Fruit fly (Drosophila melanogaster) whole organism, embryonic: ENCODE data around the gene RpS26.

Experiments
- Aef1 ChIP-seq: fragments of 200-800 bp; sonication (Bioruptor generic); IDR thresholded peaks from 3 replicates; pipeline ENCODE4 v1.3.6; 2022; ENCODE audit warnings: missing biosample characterization, missing genetic modification characterization
- BEAF-32 ChIP-seq: fragments of 200-800 bp; sonication (Bioruptor generic); optimal IDR thresholded peaks from 3 replicates; lab custom pipeline; 2017; ENCODE audit warnings: missing biosample characterization, missing genetic modification characterization, mild to moderate bottlenecking, moderate library complexity, missing genetic modification reagents
- CG10267 ChIP-seq: fragments of 200-800 bp; sonication (Bioruptor generic); optimal IDR thresholded peaks from 2 replicates; lab custom pipeline; 2018; ENCODE audit warnings: missing biosample characterization, mild to moderate bottlenecking, missing genetic modification characterization, moderate library complexity
- CG10979 ChIP-seq: fragments of 200-800 bp; sonication (Bioruptor generic); optimal IDR thresholded peaks from 2 replicates; lab custom pipeline; 2018; ENCODE audit warnings: missing biosample characterization, mild to moderate bottlenecking, missing genetic modification characterization, moderate library complexity
- CG11504 ChIP-seq: fragments of 200-800 bp; sonication (Bioruptor generic); optimal IDR thresholded peaks from 3 replicates; lab custom pipeline; 2019; ENCODE audit warnings: missing biosample characterization, mild to moderate bottlenecking, missing genetic modification characterization, moderate library complexity
- CG12391 ChIP-seq: fragments of 200-800 bp; sonication (Bioruptor generic); optimal IDR thresholded peaks from 3 replicates; lab custom pipeline; 2018; ENCODE audit warnings: missing biosample characterization, mild to moderate bottlenecking, missing genetic modification characterization, moderate library complexity
- CG14710 ChIP-seq: fragments of 200-800 bp; sonication (Bioruptor generic); optimal IDR thresholded peaks from 3 replicates; lab custom pipeline; 2019; ENCODE audit warnings: missing biosample characterization, mild to moderate bottlenecking, missing genetic modification characterization, moderate library complexity
- CG16815 ChIP-seq: fragments of 200-800 bp; sonication (Bioruptor generic); optimal IDR thresholded peaks from 3 replicates; lab custom pipeline; 2017; ENCODE audit warnings: missing biosample characterization, mild to moderate bottlenecking, missing genetic modification characterization
- CG17361 ChIP-seq: fragments of 200-800 bp; sonication (Bioruptor generic); IDR thresholded peaks from 3 replicates; pipeline ENCODE4 v1.3.6; 2022; ENCODE audit warnings: missing biosample characterization, missing genetic modification characterization
- CG17829 ChIP-seq: fragments of 200-800 bp; optimal IDR thresholded peaks from 2 replicates; lab custom pipeline; 2019; ENCODE audit warnings: missing biosample characterization, mild to moderate bottlenecking, missing genetic modification characterization, moderate library complexity
- CG18262 ChIP-seq: fragments of 200-800 bp; optimal IDR thresholded peaks from 3 replicates; lab custom pipeline; 2019; ENCODE audit warnings: missing biosample characterization, mild to moderate bottlenecking, missing genetic modification characterization, moderate library complexity
- CG2712 ChIP-seq: fragments of 200-800 bp; optimal IDR thresholded peaks from 3 replicates; lab custom pipeline; 2019; ENCODE audit warnings: missing biosample characterization, mild to moderate bottlenecking, missing genetic modification characterization, moderate library complexity
- CG31441 ChIP-seq: fragments of 200-800 bp; sonication (Bioruptor generic); IDR thresholded peaks from 2 replicates; pipeline ENCODE4 v1.3.6; 2022; ENCODE audit warnings: missing biosample characterization, missing genetic modification characterization
- CG6654 ChIP-seq: fragments of 200-800 bp; sonication (Bioruptor generic); optimal IDR thresholded peaks from 2 replicates; lab custom pipeline; 2017; ENCODE audit warnings: missing biosample characterization, mild to moderate bottlenecking, missing genetic modification characterization
- CG7839 ChIP-seq: fragments of 200-800 bp; sonication (Bioruptor generic); optimal IDR thresholded peaks from 3 replicates; lab custom pipeline; 2018; ENCODE audit warnings: missing biosample characterization, mild to moderate bottlenecking, missing genetic modification characterization, moderate library complexity
- CG8388 ChIP-seq: fragments of 200-800 bp; sonication (Bioruptor generic); optimal IDR thresholded peaks from 2 replicates; lab custom pipeline; 2019; ENCODE audit warnings: missing biosample characterization, mild to moderate bottlenecking, missing genetic modification characterization, moderate library complexity
- CG9932 ChIP-seq: fragments of 200-800 bp; sonication (Bioruptor generic); IDR thresholded peaks from 2 replicates; pipeline ENCODE4 v1.3.6; 2022; ENCODE audit warnings: missing biosample characterization, missing genetic modification characterization
- CoRest ChIP-seq: fragments of 200-800 bp; sonication (Bioruptor generic); optimal IDR thresholded peaks from 3 replicates; lab custom pipeline; 2018; ENCODE audit warnings: missing biosample characterization, mild to moderate bottlenecking, missing genetic modification characterization, moderate library complexity
- D ChIP-seq, 2 experiments: fragments of 200-800 bp in 1 of 2; fragments of >200 bp in 1 of 2; sonication (Bioruptor generic) in 1 of 2; optimal IDR thresholded peaks; 2 replicates in 1 of 2; 3 replicates in 1 of 2; lab custom pipeline; 2017; ENCODE audit warnings: mild to moderate bottlenecking in 1 of 2, missing biosample characterization in 1 of 2, missing genetic modification characterization in 1 of 2, missing genetic modification reagents in 1 of 2
- D19A ChIP-seq: fragments of 200-800 bp; optimal IDR thresholded peaks from 3 replicates; lab custom pipeline; 2019; ENCODE audit warnings: missing biosample characterization, mild to moderate bottlenecking, missing genetic modification characterization, moderate library complexity
- Drgx ChIP-seq: fragments of 200-800 bp; sonication (Bioruptor generic); IDR thresholded peaks from 2 replicates; pipeline ENCODE4 v1.3.6; 2022; ENCODE audit warnings: missing biosample characterization, missing genetic modification characterization
- Hr51 ChIP-seq, 2 experiments: fragments of 200-800 bp; sonication (Bioruptor generic); optimal IDR thresholded peaks; 2 replicates in 1 of 2; 3 replicates in 1 of 2; lab custom pipeline; 2016 to 2018; ENCODE audit warnings: missing biosample characterization in 2 of 2, missing genetic modification characterization in 2 of 2, mild to moderate bottlenecking in 1 of 2, moderate library complexity in 1 of 2
- Sox102F ChIP-seq: fragments of 200-800 bp; sonication (Bioruptor generic); optimal IDR thresholded peaks from 2 replicates; lab custom pipeline; 2018; ENCODE audit warnings: missing biosample characterization, mild to moderate bottlenecking, missing genetic modification characterization, moderate library complexity
- Ssrp ChIP-seq: fragments of 200-800 bp; sonication (Bioruptor generic); optimal IDR thresholded peaks from 2 replicates; lab custom pipeline; 2018; ENCODE audit warnings: missing biosample characterization, mild to moderate bottlenecking, missing genetic modification characterization, moderate library complexity
- Xrp1 ChIP-seq: fragments of 200-800 bp; sonication (Bioruptor generic); IDR thresholded peaks from 2 replicates; pipeline ENCODE4 v1.3.6; 2022; ENCODE audit warnings: missing biosample characterization, missing genetic modification characterization
- bsh ChIP-seq, 2 experiments: fragments of 200-800 bp; sonication (Bioruptor generic); optimal IDR thresholded peaks; 2 replicates each; lab custom pipeline; 2017 to 2018; ENCODE audit warnings: mild to moderate bottlenecking in 2 of 2, missing biosample characterization in 2 of 2, missing genetic modification characterization in 2 of 2, moderate library complexity in 1 of 2
- dmrt11E ChIP-seq: fragments of 200-800 bp; sonication (Bioruptor generic); optimal IDR thresholded peaks from 3 replicates; lab custom pipeline; 2018; ENCODE audit warnings: missing biosample characterization, mild to moderate bottlenecking, missing genetic modification characterization, moderate library complexity
- dmrt99B ChIP-seq: fragments of 200-800 bp; sonication (Bioruptor generic); optimal IDR thresholded peaks from 2 replicates; lab custom pipeline; 2018; ENCODE audit warnings: missing biosample characterization, mild to moderate bottlenecking, missing genetic modification characterization, moderate library complexity
- ems ChIP-seq: fragments of 200-800 bp; sonication (Bioruptor generic); optimal IDR thresholded peaks from 3 replicates; lab custom pipeline; 2016; ENCODE audit warnings: missing biosample characterization, missing genetic modification characterization
- esg ChIP-seq: fragments of 200-800 bp; sonication (Bioruptor generic); conservative IDR thresholded peaks from 2 replicates; pipeline ENCODE4 v1.3.6; 2022; ENCODE audit warnings: missing biosample characterization, missing genetic modification characterization
- eve ChIP-seq, 2 experiments: fragments of >200 bp; optimal IDR thresholded peaks; 2 replicates each; lab custom pipeline; 2017; ENCODE audit warnings: missing biosample characterization in 2 of 2, missing genetic modification characterization in 2 of 2
- fd96Cb ChIP-seq: fragments of 200-800 bp; sonication (Bioruptor generic); optimal IDR thresholded peaks from 2 replicates; lab custom pipeline; 2018; ENCODE audit warnings: missing biosample characterization, mild to moderate bottlenecking, missing genetic modification characterization, moderate library complexity
- gem ChIP-seq: fragments of 200-800 bp; sonication (Bioruptor generic); optimal IDR thresholded peaks from 2 replicates; lab custom pipeline; 2019; ENCODE audit warnings: missing biosample characterization, mild to moderate bottlenecking, missing genetic modification characterization, moderate library complexity
- grau ChIP-seq: fragments of 200-800 bp; optimal IDR thresholded peaks from 3 replicates; lab custom pipeline; 2019; ENCODE audit warnings: missing biosample characterization, mild to moderate bottlenecking, missing genetic modification characterization, moderate library complexity
- jing ChIP-seq: fragments of 200-800 bp; sonication (Bioruptor generic); optimal IDR thresholded peaks from 2 replicates; lab custom pipeline; 2018; ENCODE audit warnings: missing biosample characterization, mild to moderate bottlenecking, missing genetic modification characterization
- lola ChIP-seq, 3 experiments: fragments of >200 bp in 2 of 3; fragments of 200-800 bp in 1 of 3; sonication (Bioruptor generic) in 1 of 3; optimal IDR thresholded peaks; 2 replicates each; lab custom pipeline; 2017 to 2019; ENCODE audit warnings: missing biosample characterization in 3 of 3, missing genetic modification characterization in 3 of 3, mild to moderate bottlenecking in 1 of 3, moderate library complexity in 1 of 3
- nerfin-2 ChIP-seq: fragments of 200-800 bp; sonication (Bioruptor generic); IDR thresholded peaks from 2 replicates; pipeline ENCODE4 v1.3.6; 2022; ENCODE audit warnings: missing biosample characterization, missing genetic modification characterization; ENCODE audit not compliant: partially characterized antibody
- nmo ChIP-seq: fragments of 200-800 bp; sonication (Bioruptor generic); optimal IDR thresholded peaks from 2 replicates; lab custom pipeline; 2018; ENCODE audit warnings: missing biosample characterization, mild to moderate bottlenecking, missing genetic modification characterization, moderate library complexity
- nom ChIP-seq: fragments of 200-800 bp; sonication (Bioruptor generic); optimal IDR thresholded peaks from 2 replicates; lab custom pipeline; 2017; ENCODE audit warnings: missing biosample characterization, missing genetic modification characterization, mild to moderate bottlenecking, moderate library complexity, missing genetic modification reagents
- pb ChIP-seq: fragments of 200-800 bp; sonication (Bioruptor generic); optimal IDR thresholded peaks from 3 replicates; lab custom pipeline; 2016; ENCODE audit warnings: missing biosample characterization, missing genetic modification characterization
- phol ChIP-seq: fragments of 200-800 bp; sonication (Bioruptor generic); optimal IDR thresholded peaks from 3 replicates; lab custom pipeline; 2018; ENCODE audit warnings: missing biosample characterization, mild to moderate bottlenecking, missing genetic modification characterization, moderate library complexity
- pzg ChIP-seq: fragments of 200-800 bp; sonication (Bioruptor generic); optimal IDR thresholded peaks from 3 replicates; lab custom pipeline; 2018; ENCODE audit warnings: missing biosample characterization, mild to moderate bottlenecking, missing genetic modification characterization, moderate library complexity
- trem ChIP-seq: fragments of 200-800 bp; optimal IDR thresholded peaks from 3 replicates; lab custom pipeline; 2019; ENCODE audit warnings: missing biosample characterization, mild to moderate bottlenecking, missing genetic modification characterization, moderate library complexity

Gene RpS26

DNA sequence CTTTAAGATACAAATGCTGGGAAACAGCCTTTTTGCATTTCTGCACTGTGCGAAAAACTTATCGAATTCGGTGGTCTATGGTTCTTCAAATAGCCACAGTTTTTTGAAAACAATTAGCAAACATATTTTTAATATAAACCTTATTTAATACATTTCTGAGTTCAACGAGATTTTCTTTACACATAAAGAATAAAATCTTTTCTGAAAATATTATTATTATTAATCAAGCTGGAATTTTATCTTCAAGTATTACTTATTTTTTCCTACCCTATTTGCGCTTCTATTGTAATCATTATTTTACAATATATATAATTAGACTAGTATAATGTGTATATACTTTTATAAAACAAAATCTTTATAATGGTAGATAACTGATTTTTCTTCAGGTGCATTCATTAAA, 39.1 kb upstream of the RpS26 start:
- TF ChIP-seq Aef1 (GFP tag; lab: Robert Waterston, UW) (no peak), D19A (tag; lab: Kevin White, UChicago) (peak; percentile 14), pzg (no peak), ems (GFP tag; lab: Kevin White, UChicago) (no peak), CG14710 (tag; lab: Kevin White, UChicago) (peak; percentile 36), CG9932 (no peak), bsh (GFP tag; optimal IDR thresholded peaks at IDR 0.05; lab: Kevin White, UChicago) (peak; percentile 41 to 48), CG6654 (GFP tag; lab: Kevin White, UChicago) (no peak), eve (GFP tag; optimal IDR thresholded peaks at IDR 0.05; lab: Kevin White, UChicago) (no peak), Ssrp (tag; lab: Kevin White, UChicago) (peak; percentile 34), CG7839 (tag; lab: Kevin White, UChicago) (peak; percentile 23), nom (GFP tag; lab: Kevin White, UChicago) (peak; percentile 2), fd96Cb (tag; lab: Kevin White, UChicago) (peak; percentile 37), nmo (GFP tag; lab: Kevin White, UChicago) (peak; percentile 48), CG18262 (tag; lab: Kevin White, UChicago) (peak; percentile 72), dmrt99B (peak; percentile 30), CG17829 (tag; lab: Kevin White, UChicago) (peak; percentile 5), CG31441 (GFP tag; lab: Robert Waterston, UW) (peak; percentile 49; the same call in 1 of the 2 replicates), Drgx (GFP tag; lab: Robert Waterston, UW) (0 out of 2 replicates have a peak, but pooled peaks have one; percentile 22), dmrt11E (tag; lab: Kevin White, UChicago) (peak; percentile 19), CG2712 (tag; lab: Kevin White, UChicago) (peak; percentile 56), CG8388 (peak; percentile 31), BEAF-32 (GFP tag; lab: Kevin White, UChicago) (no peak), CoRest (tag; lab: Kevin White, UChicago) (peak; percentile 14), CG12391 (tag; lab: Kevin White, UChicago) (peak; percentile 18), CG16815 (GFP tag; lab: Kevin White, UChicago) (no peak), CG11504 (tag; lab: Kevin White, UChicago) (peak; percentile 45), CG10979 (tag; lab: Kevin White, UChicago) (peak; percentile 53), nerfin-2 (GFP tag; lab: Robert Waterston, UW) (no peak), jing (no peak), lola (GFP tag; optimal IDR thresholded peaks at IDR 0.05; lab: Kevin White, UChicago) (peak in 1 of 3 experiments; percentile 36), grau (peak; percentile 14), phol (tag; lab: Kevin White, UChicago) (peak; percentile 55), Xrp1 (GFP tag; lab: Robert Waterston, UW) (peak; percentile 27; the same call in 1 of the 2 replicates), gem (tag; lab: Kevin White, UChicago) (peak; percentile 58), Sox102F (GFP tag; lab: Kevin White, UChicago) (peak; percentile 20), CG10267 (peak; percentile 19), pb (no peak), Hr51 (GFP tag; optimal IDR thresholded peaks at IDR 0.05; lab: Kevin White, UChicago) (peak in 1 of 2 experiments; percentile 32), esg (GFP tag; lab: Robert Waterston, UW) (no peak), D (optimal IDR thresholded peaks at IDR 0.05; lab: Kevin White, UChicago) (no peak), D (GFP tag; optimal IDR thresholded peaks at IDR 0.05; lab: Kevin White, UChicago) (peak; percentile 4), CG17361 (peak; percentile 54; the same call in 2 of the 3 replicates), trem (peak; percentile 5)
